Worm (Caenorhabditis elegans) whole organism, L4 larva: ENCODE results near the gene C04E12.4.
A peak's percentile ranks its signal among the peaks of the same experiment; 100 is the strongest.

Experiments used
- F26F4.8 ChIP-seq: fragments of 200-800 bp; sonication (Bioruptor generic); conservative IDR thresholded peaks from 2 replicates; pipeline ENCODE4 v1.3.6; 2022; ENCODE audit warnings: missing genetic modification characterization, missing compliant biosample characterization
- F44E2.7 ChIP-seq: fragments of 200-800 bp; sonication (Bioruptor generic); IDR thresholded peaks from 2 replicates; pipeline ENCODE4 v2.1.2; 2022; ENCODE audit warnings: missing genetic modification characterization, missing compliant biosample characterization
- F49E8.2 ChIP-seq: sonication (generic microtip); optimal IDR thresholded peaks from 2 replicates; lab custom pipeline; 2016; ENCODE audit warnings: missing compliant biosample characterization, mild to moderate bottlenecking, missing genetic modification characterization, borderline replicate concordance
- R02D3.7 ChIP-seq: fragments of 150-350 bp; sonication (generic microtip); optimal IDR thresholded peaks from 3 replicates; lab custom pipeline; 2014; ENCODE audit warnings: missing biosample characterization, missing genetic modification characterization
- T26A8.4 ChIP-seq: fragments of 200-800 bp; sonication (Bioruptor generic); IDR thresholded peaks from 2 replicates; pipeline ENCODE4 v1.3.6; 2022; ENCODE audit warnings: missing genetic modification characterization, missing compliant biosample characterization
- Y105C5A.15 ChIP-seq: fragments of 200-800 bp; sonication (Bioruptor generic); IDR thresholded peaks from 2 replicates; pipeline ENCODE4 v1.3.6; 2022; ENCODE audit warnings: missing genetic modification characterization, missing compliant biosample characterization
- Y5F2A.4 ChIP-seq: fragments of 200-800 bp; sonication (Bioruptor generic); optimal IDR thresholded peaks from 2 replicates; lab custom pipeline; 2018; ENCODE audit warnings: mild to moderate bottlenecking, missing genetic modification characterization, missing compliant biosample characterization
- Y75B8A.6 ChIP-seq: fragments of 200-800 bp; sonication (Bioruptor generic); IDR thresholded peaks from 2 replicates; pipeline ENCODE4 v1.3.6; 2022; ENCODE audit warnings: missing genetic modification reagents, missing genetic modification characterization, missing compliant biosample characterization
- aha-1 ChIP-seq: fragments of 150-350 bp; peaks from one replicate; lab custom pipeline; 2014; ENCODE audit warnings: missing biosample characterization, missing genetic modification characterization
- ceh-28 ChIP-seq: fragments of 150-350 bp; optimal IDR thresholded peaks from 2 replicates; lab custom pipeline; 2014; ENCODE audit warnings: missing biosample characterization, missing genetic modification reagents, missing genetic modification characterization
- ceh-44 ChIP-seq: fragments of 200-800 bp; sonication (Bioruptor generic); IDR thresholded peaks from 2 replicates; pipeline ENCODE4 v1.3.6; 2022; ENCODE audit warnings: missing genetic modification reagents, missing genetic modification characterization, missing compliant biosample characterization
- ctbp-1 ChIP-seq: fragments of 200-800 bp; sonication (Bioruptor generic); IDR thresholded peaks from 2 replicates; pipeline ENCODE4 v1.3.6; 2022; ENCODE audit warnings: missing genetic modification reagents, missing genetic modification characterization, missing compliant biosample characterization
- daf-16 ChIP-seq, 3 experiments: sonication (generic microtip); optimal IDR thresholded peaks; 2 replicates each; lab custom pipeline; 2016 to 2017; ENCODE audit warnings: missing genetic modification characterization in 3 of 3, missing genetic modification reagents in 3 of 3, mild to moderate bottlenecking in 2 of 3, missing compliant biosample characterization in 2 of 3, missing biosample characterization in 1 of 3, moderate library complexity in 1 of 3
- daf-19 ChIP-seq: fragments of 200-800 bp; sonication (Bioruptor generic); conservative IDR thresholded peaks from 2 replicates; pipeline ENCODE4 v1.3.6; 2022; ENCODE audit warnings: missing genetic modification characterization, missing compliant biosample characterization
- daf-8 ChIP-seq: fragments of 200-800 bp; sonication (Bioruptor generic); IDR thresholded peaks from 2 replicates; pipeline ENCODE4 v1.3.6; 2022; ENCODE audit warnings: missing genetic modification characterization, missing compliant biosample characterization
- dmd-8 ChIP-seq: fragments of 200-800 bp; sonication (Bioruptor generic); IDR thresholded peaks from 2 replicates; pipeline ENCODE4 v1.3.6; 2022; ENCODE audit warnings: missing genetic modification characterization, missing compliant biosample characterization
- duxl-1 ChIP-seq: sonication (generic microtip); optimal IDR thresholded peaks from 2 replicates; lab custom pipeline; 2016; ENCODE audit warnings: mild to moderate bottlenecking, missing genetic modification characterization, moderate library complexity, missing compliant biosample characterization; ENCODE audit not compliant: poor library complexity
- hlh-30 ChIP-seq: sonication (generic microtip); optimal IDR thresholded peaks from 2 replicates; lab custom pipeline; 2017; ENCODE audit warnings: antibody characterized with exemption, mild to moderate bottlenecking, missing genetic modification characterization, missing compliant biosample characterization; ENCODE audit not compliant: insufficient read depth
- hmg-1.1 ChIP-seq: fragments of 200-800 bp; sonication (Bioruptor generic); IDR thresholded peaks from 2 replicates; pipeline ENCODE4 v1.3.6; 2022; ENCODE audit warnings: missing genetic modification reagents, missing genetic modification characterization, missing compliant biosample characterization
- jun-1 ChIP-seq: fragments of 150-350 bp; optimal IDR thresholded peaks from 2 replicates; lab custom pipeline; 2014; ENCODE audit warnings: missing biosample characterization, missing genetic modification reagents, missing genetic modification characterization
- lin-1 ChIP-seq: fragments of 200-800 bp; sonication (Bioruptor generic); IDR thresholded peaks from 2 replicates; pipeline ENCODE4 v1.3.6; 2022; ENCODE audit warnings: missing genetic modification reagents, missing genetic modification characterization, missing compliant biosample characterization
- lin-13 ChIP-seq: fragments of 150-350 bp; optimal IDR thresholded peaks from 2 replicates; lab custom pipeline; 2014; ENCODE audit warnings: missing biosample characterization, missing genetic modification reagents, missing genetic modification characterization
- lin-38 ChIP-seq: fragments of 200-800 bp; sonication (Bioruptor generic); IDR thresholded peaks from 2 replicates; pipeline ENCODE4 v1.3.6; 2022; ENCODE audit warnings: missing genetic modification reagents, missing genetic modification characterization, missing compliant biosample characterization
- lsy-2 ChIP-seq, 2 experiments: fragments of 150-350 bp in 1 of 2; sonication (generic microtip) in 1 of 2; optimal IDR thresholded peaks; 2 replicates each; lab custom pipeline; 2014 to 2017; ENCODE audit warnings: missing biosample characterization in 2 of 2, missing genetic modification characterization in 2 of 2
- madf-9 ChIP-seq: fragments of 200-800 bp; sonication (Bioruptor generic); conservative IDR thresholded peaks from 2 replicates; pipeline ENCODE4 v1.3.6; 2022; ENCODE audit warnings: missing genetic modification reagents, missing genetic modification characterization, missing compliant biosample characterization
- mdl-1 ChIP-seq, 2 experiments: fragments of 150-350 bp in 1 of 2; sonication (generic microtip) in 1 of 2; optimal IDR thresholded peaks; 2 replicates each; lab custom pipeline; 2014 to 2017; ENCODE audit warnings: missing biosample characterization in 2 of 2, missing genetic modification characterization in 2 of 2
- mdt-29 ChIP-seq: fragments of 200-800 bp; sonication (Bioruptor generic); IDR thresholded peaks from 2 replicates; pipeline ENCODE4 v1.3.6; 2022; ENCODE audit warnings: missing genetic modification reagents, missing genetic modification characterization, missing compliant biosample characterization
- mes-2 ChIP-seq: sonication (generic microtip); optimal IDR thresholded peaks from 2 replicates; lab custom pipeline; 2016; ENCODE audit warnings: missing genotype, mild to moderate bottlenecking, missing genetic modification characterization, missing compliant biosample characterization; ENCODE audit not compliant: poor library complexity, severe bottlenecking
- nhr-10 ChIP-seq: fragments of 150-350 bp; optimal IDR thresholded peaks from 2 replicates; lab custom pipeline; 2014; ENCODE audit warnings: missing biosample characterization, missing genetic modification characterization
- nhr-102 ChIP-seq: sonication (generic microtip); optimal IDR thresholded peaks from 2 replicates; lab custom pipeline; 2016; ENCODE audit warnings: mild to moderate bottlenecking, missing genetic modification characterization, moderate library complexity, missing compliant biosample characterization
- nhr-11 ChIP-seq: fragments of 150-350 bp; optimal IDR thresholded peaks from 2 replicates; lab custom pipeline; 2014; ENCODE audit warnings: missing biosample characterization, missing genetic modification characterization
- nhr-237 ChIP-seq: sonication (generic microtip); optimal IDR thresholded peaks from 2 replicates; lab custom pipeline; 2017; ENCODE audit warnings: missing biosample characterization, missing genetic modification characterization
- nhr-28 ChIP-seq: fragments of 150-350 bp; optimal IDR thresholded peaks from 2 replicates; lab custom pipeline; 2014; ENCODE audit warnings: missing biosample characterization, missing genetic modification characterization
- nhr-48 ChIP-seq: sonication (generic microtip); optimal IDR thresholded peaks from 2 replicates; lab custom pipeline; 2016; ENCODE audit warnings: mild to moderate bottlenecking, missing genetic modification characterization, missing compliant biosample characterization
- nhr-76 ChIP-seq: fragments of 150-350 bp; optimal IDR thresholded peaks from 2 replicates; lab custom pipeline; 2014; ENCODE audit warnings: missing biosample characterization, missing genetic modification characterization
- nhr-77 ChIP-seq: fragments of 150-350 bp; optimal IDR thresholded peaks from 2 replicates; lab custom pipeline; 2014; ENCODE audit warnings: missing biosample characterization, missing genetic modification characterization
- pha-4 ChIP-seq, 2 experiments: fragments of 150-350 bp in 1 of 2; fragments of 200-800 bp in 1 of 2; sonication (Bioruptor generic) in 1 of 2; IDR thresholded peaks in 1 of 2; optimal IDR thresholded peaks in 1 of 2; 2 replicates each; pipeline versions ENCODE4 v1.3.6 to Lab custom; 2014 to 2022; ENCODE audit warnings: missing genetic modification characterization in 2 of 2, missing genetic modification reagents in 2 of 2, missing biosample characterization in 1 of 2, missing compliant biosample characterization in 1 of 2
- php-3 ChIP-seq: fragments of 200-800 bp; sonication (Bioruptor generic); IDR thresholded peaks from 2 replicates; pipeline ENCODE4 v1.3.6; 2022; ENCODE audit warnings: missing genetic modification reagents, missing genetic modification characterization, missing compliant biosample characterization
- pqm-1 ChIP-seq: sonication (generic microtip); optimal IDR thresholded peaks from 2 replicates; lab custom pipeline; 2017; ENCODE audit warnings: missing biosample characterization, missing genetic modification characterization
- rbr-2 ChIP-seq: sonication (generic microtip); optimal IDR thresholded peaks from 2 replicates; lab custom pipeline; 2016; ENCODE audit warnings: missing genotype, missing genetic modification characterization, missing compliant biosample characterization
- skn-1 ChIP-seq: fragments of 150-350 bp; optimal IDR thresholded peaks from 2 replicates; lab custom pipeline; 2014; ENCODE audit warnings: missing biosample characterization, missing genetic modification characterization
- snpc-4 ChIP-seq: fragments of 150-350 bp; optimal IDR thresholded peaks from 2 replicates; lab custom pipeline; 2014; ENCODE audit warnings: missing biosample characterization, missing genetic modification characterization
- unc-62 ChIP-seq, 3 experiments: fragments of 150-350 bp in 1 of 3; sonication (generic microtip); optimal IDR thresholded peaks in 2 of 3; peaks in 1 of 3; 1 replicate in 1 of 3; 2 replicates in 2 of 3; lab custom pipeline; 2014 to 2017; ENCODE audit warnings: missing biosample characterization in 3 of 3, missing genetic modification characterization in 3 of 3, missing genetic modification reagents in 3 of 3, missing genotype in 1 of 3
- zag-1 ChIP-seq: fragments of 150-350 bp; optimal IDR thresholded peaks from 2 replicates; lab custom pipeline; 2014; ENCODE audit warnings: missing biosample characterization, missing genetic modification characterization
- zfp-2 ChIP-seq: sonication (generic microtip); optimal IDR thresholded peaks from 2 replicates; lab custom pipeline; 2016; ENCODE audit warnings: mild to moderate bottlenecking, missing genetic modification characterization, missing compliant biosample characterization
- zip-2 ChIP-seq: fragments of 150-350 bp; optimal IDR thresholded peaks from 2 replicates; lab custom pipeline; 2014; ENCODE audit warnings: missing biosample characterization, missing genetic modification characterization

The C04E12.4 gene

ce11 chrV:3388299-3388698, 25.7 kb downstream of the C04E12.4 start (continued):
- TF ChIP-seq lin-1 (GFP tag; lab: Robert Waterston, UW) (peak; percentile 25; the same call in 1 of the 2 replicates), daf-8 (GFP tag; lab: Robert Waterston, UW) (no peak), pqm-1 (tag; lab: Kevin White, UChicago) (peak; percentile 1), nhr-28 (tag; lab: Kevin White, UChicago) (peak; percentile 90), Y5F2A.4 (no peak), ceh-28 (tag; lab: Kevin White, UChicago) (no peak), hmg-1.1 (GFP tag; lab: Robert Waterston, UW) (peak; percentile 42; the same call in 1 of the 2 replicates), lin-38 (GFP tag; lab: Robert Waterston, UW) (no peak), snpc-4 (tag; lab: Kevin White, UChicago) (no peak), duxl-1 (peak; percentile 21), nhr-77 (tag; lab: Kevin White, UChicago) (peak; percentile 54), php-3 (0 out of 2 replicates have a peak, but pooled peaks have one; percentile 42), R02D3.7 (tag; lab: Kevin White, UChicago) (no peak), hlh-30 (tag; lab: Kevin White, UChicago) (peak; percentile 57), mdl-1 (tag; optimal IDR thresholded peaks at IDR 0.05; lab: Kevin White, UChicago) (peak; percentile 62 to 73)

ce11 chrV:3391005-3391404, 28.4 kb downstream of the C04E12.4 start:
- TF ChIP-seq rbr-2 (tag; lab: Kevin White, UChicago) (peak; percentile 71), lsy-2 (tag; optimal IDR thresholded peaks at IDR 0.05; lab: Kevin White, UChicago) (peak; percentile 75 to 87), nhr-10 (tag; lab: Kevin White, UChicago) (peak; percentile 12), hmg-1.1 (GFP tag; lab: Robert Waterston, UW) (peak; percentile 78), F26F4.8 (GFP tag; lab: Robert Waterston, UW) (no peak), daf-8 (GFP tag; lab: Robert Waterston, UW) (no peak), skn-1 (tag; lab: Kevin White, UChicago) (no peak), nhr-102 (tag; lab: Kevin White, UChicago) (no peak), nhr-11 (tag; lab: Kevin White, UChicago) (peak; percentile 83), zip-2 (tag; lab: Kevin White, UChicago) (no peak), madf-9 (0 out of 2 replicates have a peak, but pooled peaks have one; percentile 30), ceh-44 (GFP tag; lab: Robert Waterston, UW) (no peak), F44E2.7 (no peak), aha-1 (tag; lab: Kevin White, UChicago) (peak; percentile 95), T26A8.4 (GFP tag; lab: Robert Waterston, UW) (peak; percentile 44; the same call in 1 of the 2 replicates), mes-2 (peak; percentile 75), dmd-8 (GFP tag; lab: Robert Waterston, UW) (no peak), zfp-2 (tag; lab: Kevin White, UChicago) (peak; percentile 7), ctbp-1 (peak; percentile 57; the same call in 1 of the 2 replicates), nhr-28 (tag; lab: Kevin White, UChicago) (peak; percentile 94), daf-19 (GFP tag; lab: Robert Waterston, UW) (no peak), Y105C5A.15 (GFP tag; lab: Robert Waterston, UW) (no peak), nhr-237 (no peak), hlh-30 (tag; lab: Kevin White, UChicago) (peak; percentile 73), pqm-1 (tag; lab: Kevin White, UChicago) (no peak), F49E8.2 (no peak), zag-1 (tag; lab: Kevin White, UChicago) (no peak), Y75B8A.6 (no peak), nhr-76 (tag; lab: Kevin White, UChicago) (peak; percentile 62), daf-16 (GFP tag; optimal IDR thresholded peaks at IDR 0.05; lab: Kevin White, UChicago) (peak in 1 of 2 experiments; percentile 43), daf-16 (tag; optimal IDR thresholded peaks at IDR 0.05; lab: Kevin White, UChicago) (no peak), jun-1 (peak; percentile 45), nhr-48 (tag; lab: Kevin White, UChicago) (peak; percentile 96), pha-4 (GFP tag; IDR thresholded peaks at IDR 0.05; lab: Robert Waterston, UW) (no peak), pha-4 (tag; optimal IDR thresholded peaks at IDR 0.05; lab: Kevin White, UChicago) (peak; percentile 70), nhr-77 (tag; lab: Kevin White, UChicago) (peak; percentile 53), mdt-29 (GFP tag; lab: Robert Waterston, UW) (no peak), lin-13 (peak; percentile 38), duxl-1 (peak; percentile 78), unc-62 (GFP tag; optimal IDR thresholded peaks at IDR 0.05 in 1 of 2; lab: Kevin White, UChicago) (peak in 1 of 2 experiments; percentile 67), unc-62 (tag; optimal IDR thresholded peaks at IDR 0.05; lab: Kevin White, UChicago) (no peak), Y5F2A.4 (no peak)
